Fruit fly (Drosophila melanogaster) ovary, adult (tissue): ENCODE results near the gene CG12279.
"Not testable (repeated sequence)": the region's sequence is repeated elsewhere in the genome, so short reads cannot be mapped to it uniquely, and the experiment has no call there.

ENCODE experiments used
- CG17801 ChIP-seq: fragments of 200-800 bp; optimal IDR thresholded peaks from 2 replicates; lab custom pipeline; 2019; ENCODE audit warnings: missing biosample characterization, mild to moderate bottlenecking, missing genetic modification characterization, moderate library complexity; ENCODE audit not compliant: partially characterized antibody

Gene CG12279

DNA sequence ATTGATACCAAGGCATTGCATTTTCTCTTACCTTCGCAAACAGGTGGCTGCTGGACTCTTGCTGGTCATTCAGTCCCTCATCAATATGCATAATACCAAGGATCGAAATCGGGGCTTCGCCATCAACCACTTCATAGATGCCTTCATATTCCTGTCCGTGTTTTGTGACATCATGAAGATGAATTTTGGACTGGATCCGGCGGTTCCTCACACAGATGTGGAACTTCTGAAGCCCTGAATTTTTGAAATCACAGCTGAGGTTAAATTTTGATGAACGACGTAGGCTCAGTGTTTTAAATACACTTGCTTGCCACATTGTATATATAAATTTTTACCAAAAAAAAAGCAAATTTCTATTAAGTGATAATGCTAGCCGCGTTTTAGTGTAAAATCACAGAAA, 7.9 kb upstream of the CG12279 start, which contains the start of gene Past1:
Gene Past1, plus strand, starts transcription at position 301 of the 400 bp plus-strand sequence.
- no peak for TF ChIP-seq CG17801 (GFP tag; lab: Kevin White, UChicago)

DNA sequence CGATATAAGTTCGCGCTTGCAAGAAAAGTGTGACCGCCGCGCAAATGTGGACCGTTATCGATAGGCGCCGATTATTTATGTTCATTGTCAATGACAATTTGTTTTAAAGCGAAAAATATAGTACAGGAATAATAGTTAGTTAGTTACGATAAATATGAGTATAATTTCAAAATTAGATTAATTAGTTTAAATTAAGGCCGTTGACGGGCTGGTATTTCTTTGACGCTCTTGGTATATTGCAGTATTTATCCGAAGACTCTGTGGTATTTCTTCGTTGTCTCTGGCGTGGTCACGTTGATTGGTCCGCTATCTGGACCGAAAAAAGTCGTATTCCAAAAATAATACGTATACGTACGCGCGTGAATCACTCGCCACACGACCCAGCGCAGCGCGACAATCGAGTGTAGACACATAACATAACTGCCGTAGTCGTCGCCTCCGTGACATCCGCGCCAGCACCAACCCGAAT, 7.3 kb upstream of the CG12279 start:
- TF ChIP-seq CG17801 (GFP tag; lab: Kevin White, UChicago), result no peak

DNA sequence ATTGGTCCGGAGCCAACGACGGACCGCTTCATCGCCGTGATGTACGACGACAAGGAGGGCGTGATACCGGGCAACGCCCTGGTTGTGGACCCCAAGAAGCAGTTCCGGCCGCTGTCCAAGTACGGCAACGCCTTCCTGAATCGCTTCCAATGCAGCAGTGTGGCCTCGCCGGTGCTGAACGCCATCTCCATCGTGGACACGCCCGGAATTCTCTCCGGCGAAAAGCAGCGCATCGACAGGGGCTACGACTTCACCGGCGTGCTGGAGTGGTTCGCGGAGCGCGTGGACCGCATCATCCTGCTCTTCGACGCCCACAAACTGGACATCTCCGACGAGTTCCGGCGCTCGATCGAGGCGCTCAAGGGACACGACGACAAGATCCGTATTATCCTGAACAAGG, 6.5 kb upstream of the CG12279 start:
- no peak for TF ChIP-seq CG17801 (GFP tag; lab: Kevin White, UChicago)

DNA sequence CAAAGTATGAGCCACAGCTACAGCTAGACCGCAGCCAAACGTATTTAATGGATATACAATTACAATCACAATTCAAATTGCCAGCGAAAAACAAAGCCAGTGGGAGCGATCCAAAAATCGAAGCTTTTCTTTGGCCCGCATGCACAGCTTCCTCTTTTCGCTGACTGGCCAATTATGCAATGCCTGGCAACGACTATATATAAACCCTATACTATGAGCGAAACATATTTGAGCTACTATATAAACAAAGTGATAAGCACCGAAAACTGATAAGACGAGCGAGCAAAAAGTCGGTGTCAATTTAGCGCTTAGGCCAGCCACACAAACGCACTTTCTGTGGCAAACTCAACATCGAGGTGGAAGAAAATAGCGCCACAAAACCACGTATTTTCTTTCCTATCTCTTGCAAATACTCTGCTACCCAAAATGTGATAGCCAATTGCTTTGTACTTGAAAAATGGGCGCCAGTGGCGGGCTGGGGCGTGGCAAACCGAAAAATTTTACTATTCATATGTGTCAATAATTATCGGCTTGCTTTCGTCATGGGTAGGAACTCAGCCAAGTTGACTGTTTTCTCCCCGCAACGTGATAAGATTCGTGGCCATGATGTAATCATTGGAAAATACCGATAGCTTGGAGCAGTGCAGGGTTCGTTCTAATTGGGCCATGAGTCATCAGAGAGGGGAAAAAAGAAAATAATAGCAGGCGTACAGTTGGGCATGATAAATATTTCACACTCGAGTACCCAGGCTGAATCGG, 5.1 kb upstream of the CG12279 start:
- TF ChIP-seq CG17801 (GFP tag; lab: Kevin White, UChicago), result no peak

DNA sequence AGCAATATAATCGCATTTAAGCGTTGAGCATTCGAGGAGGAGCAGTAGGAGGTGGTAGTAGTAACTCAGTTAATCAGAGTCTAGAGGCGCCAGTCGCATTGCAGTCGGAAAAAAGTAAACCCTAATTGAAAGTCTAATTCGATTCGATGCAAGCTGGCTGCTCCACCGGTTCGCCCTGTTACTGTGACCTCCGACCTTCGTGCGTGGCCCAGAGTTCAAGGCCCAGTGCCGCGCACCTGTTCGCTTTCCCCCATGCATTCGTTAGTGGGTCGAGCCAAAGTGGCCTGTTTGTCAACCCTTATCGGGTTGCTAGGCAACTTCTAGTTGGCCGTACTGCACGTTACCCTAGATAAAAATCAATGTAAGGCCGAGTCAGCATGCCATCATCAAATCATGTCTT, 4.4 kb upstream of the CG12279 start:
- no peak for TF ChIP-seq CG17801 (GFP tag; lab: Kevin White, UChicago)

DNA sequence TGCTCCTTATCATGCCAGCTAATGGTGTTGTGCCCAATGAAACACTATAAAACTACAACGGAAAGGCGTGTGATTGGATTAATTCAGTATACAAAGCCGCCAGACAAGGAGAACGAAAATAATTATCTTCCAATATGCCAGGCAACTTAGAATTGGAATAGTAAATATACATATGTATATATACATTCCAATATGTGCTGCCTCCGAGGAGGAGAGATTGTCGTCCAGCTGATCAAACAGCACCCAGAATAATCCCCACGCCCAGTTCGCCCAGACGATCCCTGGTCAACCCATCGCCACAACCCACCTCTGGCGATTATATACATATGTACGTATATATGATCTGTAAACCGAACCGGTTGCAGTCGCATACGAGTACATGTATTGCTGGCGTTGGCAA, 3.6 kb upstream of the CG12279 start:
- TF ChIP-seq CG17801 (GFP tag; lab: Kevin White, UChicago), result no peak

DNA sequence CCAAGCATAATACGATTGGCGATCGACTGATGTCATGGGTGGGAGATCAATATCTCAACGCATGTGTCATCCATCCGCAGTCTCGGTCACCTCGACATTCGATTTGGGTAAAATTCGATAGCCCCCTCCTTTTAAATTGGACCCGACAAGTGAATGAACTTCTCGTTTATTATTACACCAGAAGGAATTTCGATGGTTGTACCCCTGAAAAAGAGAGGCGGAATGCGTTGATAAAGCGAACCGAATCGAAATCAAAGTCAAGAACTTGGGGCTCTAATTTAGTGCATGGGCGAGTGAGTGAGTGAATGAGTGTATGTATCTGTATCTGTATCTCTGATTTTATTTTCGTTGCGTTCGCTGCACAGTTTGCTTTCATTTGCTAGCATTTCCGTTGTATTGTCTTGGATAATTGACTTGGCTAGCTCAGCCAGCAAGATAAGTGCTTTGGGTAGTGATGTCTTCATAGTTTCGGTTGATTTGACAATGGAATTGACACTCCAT, 2.9 kb upstream of the CG12279 start:
- TF ChIP-seq CG17801 (GFP tag; lab: Kevin White, UChicago), result no peak

DNA sequence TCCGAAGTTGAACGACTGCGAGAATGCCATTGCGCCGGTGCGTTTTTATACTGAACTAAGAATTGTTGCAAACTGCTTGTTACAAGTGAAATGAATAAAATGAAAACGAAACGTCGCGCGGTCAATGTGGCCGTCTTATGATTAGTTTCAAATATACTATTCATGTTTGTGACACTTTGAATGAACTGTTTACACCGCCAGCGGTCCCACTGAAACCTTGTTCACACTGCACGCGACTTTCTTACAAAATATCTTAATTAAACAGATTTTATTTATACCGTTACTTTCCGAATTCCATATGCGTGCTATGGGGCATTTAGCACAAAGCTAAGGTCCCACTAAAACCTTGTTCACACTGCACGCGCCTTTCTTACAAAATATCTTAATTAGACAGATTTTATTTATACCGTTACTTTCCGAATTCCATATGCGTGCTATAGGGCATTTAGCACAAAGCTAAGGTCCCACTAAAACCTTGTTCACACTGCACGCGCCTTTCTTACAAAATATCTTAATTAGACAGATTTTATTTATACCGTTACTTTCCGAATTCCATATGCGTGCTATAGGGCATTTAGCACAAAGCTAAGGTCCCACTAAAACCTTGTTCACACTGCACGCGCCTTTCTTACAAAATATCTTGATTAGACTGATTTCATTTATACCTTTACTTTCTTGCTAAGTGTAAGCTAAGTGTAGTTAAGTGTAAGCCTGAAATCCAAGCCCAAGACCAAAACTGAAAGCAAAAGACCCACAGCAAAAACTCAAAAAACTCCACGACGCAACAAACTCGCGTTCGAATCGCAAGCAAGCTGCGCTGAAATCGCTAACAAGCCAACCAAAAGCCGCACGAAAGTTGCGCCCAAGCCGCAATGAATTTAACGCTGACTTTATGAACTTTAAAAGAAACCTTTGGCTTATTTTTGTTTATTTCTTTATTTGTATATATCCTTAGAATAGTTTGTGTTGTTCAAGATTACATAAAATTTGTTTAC, 7.6 kb downstream of the CG12279 start, which contains the start of gene PolQ:
Gene PolQ, minus strand, starts transcription at position 122 of the 995 bp plus-strand sequence.
- not testable (repeated sequence) for TF ChIP-seq CG17801 (GFP tag; lab: Kevin White, UChicago)

DNA sequence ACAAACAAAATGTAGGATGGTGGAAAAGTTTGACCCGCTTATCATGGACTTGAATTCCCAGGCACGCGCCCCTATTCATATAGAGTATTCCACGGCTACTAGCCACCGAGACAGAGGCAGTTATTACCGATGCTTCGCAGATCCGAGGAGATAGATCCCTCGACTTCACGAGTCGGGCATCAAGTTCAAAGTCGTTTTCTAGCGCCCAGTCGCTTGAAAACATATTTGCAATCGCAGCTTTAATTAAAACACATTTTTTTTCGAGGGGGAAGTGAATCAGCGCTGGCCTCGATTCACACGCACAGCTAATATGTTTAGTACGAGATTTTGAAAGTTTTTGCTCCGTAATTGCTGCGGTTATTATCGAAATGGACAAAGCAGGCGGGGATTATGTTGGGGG, 10.4 kb downstream of the CG12279 start:
- TF ChIP-seq CG17801 (GFP tag; lab: Kevin White, UChicago), result no peak

DNA sequence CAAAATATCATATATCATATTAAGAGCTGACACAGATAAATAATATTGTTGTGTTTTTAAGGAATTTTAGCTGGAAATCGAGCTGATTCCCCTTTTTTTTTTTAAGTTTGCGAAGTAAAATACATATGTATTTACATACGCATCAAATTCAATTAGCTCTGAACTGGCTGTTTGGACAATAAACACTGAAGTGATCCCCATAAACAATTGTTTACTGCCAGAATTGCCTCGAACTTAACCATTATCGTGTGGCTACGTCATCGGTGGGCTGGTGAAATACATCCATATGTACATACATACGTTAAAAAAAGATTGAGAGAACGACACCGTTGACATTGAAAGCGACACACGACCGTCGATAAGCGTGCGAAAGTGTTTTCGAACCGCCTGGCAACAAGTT, 11.4 kb downstream of the CG12279 start:
- peak; percentile 5 for TF ChIP-seq CG17801 (GFP tag; lab: Kevin White, UChicago)

DNA sequence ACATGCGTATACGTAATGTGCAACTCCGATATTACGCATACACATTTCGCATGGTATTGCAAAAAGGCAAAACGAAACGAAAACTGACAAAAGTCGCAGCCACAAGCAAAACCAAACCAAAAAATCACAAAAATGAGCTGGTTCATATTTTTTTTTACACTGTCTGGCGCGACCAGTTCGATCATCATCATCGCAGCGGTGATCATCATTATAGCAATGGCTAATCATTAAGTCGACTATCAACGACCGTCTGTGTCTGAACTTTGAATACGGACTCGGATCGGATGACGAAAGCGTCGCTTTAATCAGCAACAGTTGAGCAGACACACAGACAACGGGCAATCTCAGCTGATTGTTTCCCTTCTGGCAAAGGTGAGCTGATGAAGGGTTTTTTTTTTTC, 12.0 kb downstream of the CG12279 start:
- TF ChIP-seq CG17801 (GFP tag; lab: Kevin White, UChicago), result no peak

DNA sequence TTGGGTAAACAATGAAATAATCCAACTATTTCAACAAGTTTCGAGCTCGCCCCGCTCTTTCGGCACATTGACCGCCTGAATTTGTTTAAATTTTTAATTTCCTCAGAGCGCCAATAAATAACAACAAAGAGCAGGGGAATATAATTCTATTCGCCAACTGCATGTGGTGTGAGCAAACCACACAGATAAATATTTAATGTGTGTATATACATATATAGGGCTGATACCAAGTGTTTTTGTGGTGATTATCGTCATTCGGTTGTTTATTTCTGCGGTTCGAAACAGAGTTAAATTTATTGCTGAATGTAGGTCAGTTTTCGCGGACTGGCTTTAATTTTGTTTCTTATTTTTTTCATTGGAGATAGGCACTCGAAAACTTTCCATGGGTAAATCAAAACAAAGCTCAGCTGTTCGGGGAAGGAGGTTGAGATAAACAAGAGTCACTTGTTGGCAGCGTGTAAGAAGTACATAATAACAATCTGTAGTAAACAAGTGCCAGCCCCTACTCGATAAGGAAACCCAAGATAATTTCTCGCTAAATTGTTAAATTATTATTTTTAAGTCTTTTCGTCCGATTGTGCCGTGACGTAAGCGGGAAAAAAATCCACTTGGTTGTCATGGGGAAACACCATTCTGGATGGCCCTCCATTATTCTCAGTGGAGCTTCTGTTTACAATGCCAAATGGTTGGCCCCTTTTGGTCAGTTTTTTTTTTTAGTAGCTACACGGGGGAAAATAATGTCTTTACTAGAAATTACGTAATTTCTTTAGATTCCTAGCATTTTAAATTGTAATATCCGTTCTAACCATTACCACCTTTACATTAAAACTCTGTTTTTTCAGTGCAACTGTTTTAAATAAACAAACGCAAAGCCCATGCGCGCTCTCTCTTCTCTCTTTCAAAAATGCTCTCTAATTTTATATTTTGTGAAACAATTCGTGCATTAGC, 13.0 kb downstream of the CG12279 start:
- peak; percentile 30 for TF ChIP-seq CG17801 (GFP tag; lab: Kevin White, UChicago)

DNA sequence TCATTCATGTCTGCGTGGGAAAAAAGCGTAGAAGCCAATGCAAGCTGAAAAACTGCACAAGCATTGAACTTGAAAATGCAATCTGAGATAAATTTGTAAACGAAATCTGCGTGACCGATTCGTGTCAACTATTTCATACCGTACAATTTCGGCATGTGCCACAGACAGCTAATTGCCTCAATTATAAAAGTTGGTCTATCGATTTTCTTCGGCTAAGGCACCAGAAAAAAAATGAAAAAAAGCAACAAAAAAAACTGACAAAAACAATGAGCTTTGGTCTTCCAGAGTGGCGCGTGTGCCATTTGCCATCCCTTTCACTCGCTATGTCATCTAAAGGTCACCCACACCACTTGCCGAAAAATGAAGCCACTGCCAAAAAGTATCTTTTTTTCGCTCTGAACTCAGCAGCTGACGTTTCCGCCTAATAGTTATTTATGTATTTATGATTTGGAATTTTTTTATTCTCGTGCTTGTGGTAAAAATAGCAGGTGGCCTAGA, 13.7 kb downstream of the CG12279 start:
- TF ChIP-seq CG17801 (GFP tag; lab: Kevin White, UChicago), result no peak
